Worm (Caenorhabditis elegans): ENCODE measurements around the gene bud-13.

The bud-13 gene

ce11 chrIII:8925539-8925938, 42.0 kb downstream of the bud-13 start:
- TF ChIP-seq tbx-37 (GFP tag; conservative IDR thresholded peaks at IDR 0.05) (no peak), flt-1 (GFP tag; IDR thresholded peaks at IDR 0.05) (no peak), hnd-1 (tag; optimal IDR thresholded peaks at IDR 0.05) (no peak)

DNA sequence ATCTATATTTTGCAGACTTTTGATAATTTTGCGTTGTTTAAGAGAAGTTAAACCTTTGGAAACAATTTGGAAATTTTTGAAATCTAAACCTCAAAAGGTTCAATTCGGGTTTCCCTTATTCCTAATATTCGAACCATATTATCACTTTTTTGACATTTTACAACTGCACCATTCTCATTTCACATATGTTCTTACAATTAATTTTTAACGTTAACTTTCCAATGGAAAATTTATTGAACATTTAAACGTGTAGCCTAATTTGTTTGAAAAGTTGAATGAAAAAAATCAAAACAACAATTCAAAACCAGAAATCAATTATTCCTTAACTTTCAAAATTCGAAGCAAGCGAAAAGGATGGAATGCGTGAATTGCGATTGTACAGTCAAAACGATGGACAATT, 43.6 kb downstream of the bud-13 start, which contains the start of gene ZK637.12:
Gene ZK637.12 (plus strand): TSS at position 301 of the 400 bp plus-strand sequence.
- TF ChIP-seq hmbx-1 (tag; optimal IDR thresholded peaks at IDR 0.05) (no peak), aly-1 (tag; optimal IDR thresholded peaks at IDR 0.05) (no peak), ceh-36 (tag; optimal IDR thresholded peaks at IDR 0.05) (no peak), tra-4 (tag; optimal IDR thresholded peaks at IDR 0.05) (no peak), ceh-13 (GFP tag; optimal IDR thresholded peaks at IDR 0.05) (no peak), sea-1 (GFP tag; conservative IDR thresholded peaks at IDR 0.05) (no peak), pes-1 (GFP tag; IDR thresholded peaks at IDR 0.05) (no peak), B0310.2 (tag; optimal IDR thresholded peaks at IDR 0.05) (no peak), hmg-4 (GFP tag; optimal IDR thresholded peaks at IDR 0.05) (no peak), ets-7 (tag; optimal IDR thresholded peaks at IDR 0.05) (no peak), tbx-37 (GFP tag; conservative IDR thresholded peaks at IDR 0.05) (no peak)

- TF ChIP-seq ceh-13 (GFP tag; optimal IDR thresholded peaks at IDR 0.05) = no peak
- no peak for TF ChIP-seq tbx-37 (GFP tag; conservative IDR thresholded peaks at IDR 0.05)
- no peak for TF ChIP-seq tra-4 (tag; optimal IDR thresholded peaks at IDR 0.05)
- TF ChIP-seq scrt-1 (GFP tag; IDR thresholded peaks at IDR 0.05) = no peak
- TF ChIP-seq hmg-4 (GFP tag; optimal IDR thresholded peaks at IDR 0.05) = no peak
- no peak for TF ChIP-seq flt-1 (GFP tag; IDR thresholded peaks at IDR 0.05)
- no peak for TF ChIP-seq B0310.2 (tag; optimal IDR thresholded peaks at IDR 0.05)
- TF ChIP-seq sea-1 (GFP tag; conservative IDR thresholded peaks at IDR 0.05) = no peak
- TF ChIP-seq tbx-11 (GFP tag; IDR thresholded peaks at IDR 0.05) = no peak
- no peak for TF ChIP-seq ets-7 (tag; optimal IDR thresholded peaks at IDR 0.05)
- TF ChIP-seq F13C5.2 (tag; optimal IDR thresholded peaks at IDR 0.05) = no peak
- TF ChIP-seq ama-1 (optimal IDR thresholded peaks at IDR 0.05) = no peak
- no peak for TF ChIP-seq hmbx-1 (tag; optimal IDR thresholded peaks at IDR 0.05)
- no peak for TF ChIP-seq ceh-36 (tag; optimal IDR thresholded peaks at IDR 0.05)
- TF ChIP-seq hnd-1 (tag; optimal IDR thresholded peaks at IDR 0.05) = no peak
- TF ChIP-seq aly-1 (tag; optimal IDR thresholded peaks at IDR 0.05) = no peak
Measured at ce11 chrIII:8923240-8923734, 44.2 kb downstream of the bud-13 start, which contains the start of gene glb-1. TSS of gene glb-1 (minus strand) at chrIII:8923290.

DNA sequence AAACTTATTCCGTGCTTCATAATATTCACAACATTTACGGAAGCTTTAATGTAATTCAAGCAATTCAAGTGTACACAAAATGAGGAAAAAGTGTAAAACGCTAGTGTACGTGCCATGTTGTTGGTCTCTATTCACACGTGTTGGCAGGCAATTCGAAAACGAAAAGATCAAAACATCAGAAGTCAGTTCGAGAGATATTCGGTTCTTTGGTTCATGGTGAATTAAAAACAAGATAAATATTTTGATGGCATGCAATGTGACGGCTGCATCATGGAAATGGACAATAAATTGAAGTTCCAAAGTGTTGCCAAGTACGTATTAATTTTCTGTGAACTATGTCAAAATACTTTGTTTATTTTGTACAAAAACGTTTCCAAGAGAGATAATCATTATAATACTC, 45.5 kb downstream of the bud-13 start:
- no peak for TF ChIP-seq hmbx-1 (tag; optimal IDR thresholded peaks at IDR 0.05)
- no peak for TF ChIP-seq scrt-1 (GFP tag; IDR thresholded peaks at IDR 0.05)
- TF ChIP-seq tbx-37 (GFP tag; conservative IDR thresholded peaks at IDR 0.05) = no peak
- TF ChIP-seq hmg-4 (GFP tag; optimal IDR thresholded peaks at IDR 0.05) = no peak
- TF ChIP-seq tra-4 (tag; optimal IDR thresholded peaks at IDR 0.05) = no peak
- no peak for TF ChIP-seq hnd-1 (tag; optimal IDR thresholded peaks at IDR 0.05)
- TF ChIP-seq ceh-13 (GFP tag; optimal IDR thresholded peaks at IDR 0.05) = no peak
- no peak for TF ChIP-seq B0310.2 (tag; optimal IDR thresholded peaks at IDR 0.05)
- TF ChIP-seq ama-1 (optimal IDR thresholded peaks at IDR 0.05) = no peak
- no peak for TF ChIP-seq tbx-11 (GFP tag; IDR thresholded peaks at IDR 0.05)
- TF ChIP-seq ceh-36 (tag; optimal IDR thresholded peaks at IDR 0.05) = no peak

- TF ChIP-seq flt-1 (GFP tag; IDR thresholded peaks at IDR 0.05) (no peak), ceh-36 (tag; optimal IDR thresholded peaks at IDR 0.05) (no peak), pes-1 (GFP tag; IDR thresholded peaks at IDR 0.05) (no peak), F13C5.2 (tag; optimal IDR thresholded peaks at IDR 0.05) (no peak), ceh-13 (GFP tag; optimal IDR thresholded peaks at IDR 0.05) (no peak), tbx-37 (GFP tag; conservative IDR thresholded peaks at IDR 0.05) (no peak), tra-4 (tag; optimal IDR thresholded peaks at IDR 0.05) (no peak), sea-1 (GFP tag; conservative IDR thresholded peaks at IDR 0.05) (no peak), tbx-11 (GFP tag; IDR thresholded peaks at IDR 0.05) (no peak), scrt-1 (GFP tag; IDR thresholded peaks at IDR 0.05) (no peak), hmg-4 (GFP tag; optimal IDR thresholded peaks at IDR 0.05) (no peak), hmbx-1 (tag; optimal IDR thresholded peaks at IDR 0.05) (no peak), aly-1 (tag; optimal IDR thresholded peaks at IDR 0.05) (no peak), B0310.2 (tag; optimal IDR thresholded peaks at IDR 0.05) (no peak), ama-1 (optimal IDR thresholded peaks at IDR 0.05) (no peak), ets-7 (tag; optimal IDR thresholded peaks at IDR 0.05) (no peak), hnd-1 (tag; optimal IDR thresholded peaks at IDR 0.05) (no peak)
Measured at ce11 chrIII:8919784-8920183, 47.7 kb downstream of the bud-13 start, which contains the start of gene ZK637.15. TSS of gene ZK637.15 (plus strand) at chrIII:8920084.

ce11 chrIII:8917879-8918381, 49.6 kb downstream of the bud-13 start, which contains the start of gene cdc-25.3:
TSS of gene cdc-25.3 (minus strand) at chrIII:8917929.
- TF ChIP-seq ets-7 (tag; optimal IDR thresholded peaks at IDR 0.05) (no peak), tra-4 (tag; optimal IDR thresholded peaks at IDR 0.05) (no peak), ceh-36 (tag; optimal IDR thresholded peaks at IDR 0.05) (no peak), B0310.2 (tag; optimal IDR thresholded peaks at IDR 0.05) (no peak), F13C5.2 (tag; optimal IDR thresholded peaks at IDR 0.05) (no peak), hnd-1 (tag; optimal IDR thresholded peaks at IDR 0.05) (no peak), pes-1 (GFP tag; IDR thresholded peaks at IDR 0.05) (no peak), ceh-13 (GFP tag; optimal IDR thresholded peaks at IDR 0.05) (no peak), flt-1 (GFP tag; IDR thresholded peaks at IDR 0.05) (no peak), sea-1 (GFP tag; conservative IDR thresholded peaks at IDR 0.05) (no peak), scrt-1 (GFP tag; IDR thresholded peaks at IDR 0.05) (no peak), hmbx-1 (tag; optimal IDR thresholded peaks at IDR 0.05) (no peak)
